Fruit fly (Drosophila melanogaster): ENCODE data around the gene aos.

The aos gene

DNA sequence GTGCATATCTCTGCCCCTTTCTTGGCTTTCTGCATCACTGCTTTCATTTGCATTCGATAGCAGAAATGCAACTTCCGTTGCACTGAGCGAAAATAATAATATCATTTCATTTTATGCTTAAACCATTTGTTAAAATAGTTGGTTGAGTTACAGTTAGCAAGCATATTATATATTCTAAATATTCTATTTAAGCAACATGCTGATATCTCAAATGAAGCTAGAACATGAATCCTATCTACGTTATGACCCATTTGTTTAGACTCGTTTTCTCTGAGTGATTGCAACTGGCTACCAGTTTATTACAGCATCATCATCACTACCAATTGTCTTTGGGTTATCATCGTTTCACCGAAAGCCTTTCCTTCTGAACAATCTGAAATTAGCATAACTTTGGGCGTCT, 40.8 kb downstream of the aos start:
- TF ChIP-seq pan (optimal IDR thresholded peaks at IDR 0.05) (no peak), h (GFP tag; optimal IDR thresholded peaks at IDR 0.05) (no peak), tai (GFP tag; optimal IDR thresholded peaks at IDR 0.05) (no peak), Abd-B (GFP tag; optimal IDR thresholded peaks at IDR 0.05) (no peak), jim (GFP tag; optimal IDR thresholded peaks at IDR 0.05) (no peak), woc (GFP tag; optimal IDR thresholded peaks at IDR 0.05) (no peak), foxo (GFP tag; optimal IDR thresholded peaks at IDR 0.05) (no peak), Hr83 (GFP tag; optimal IDR thresholded peaks at IDR 0.05; ENCODE audit: poor library complexity, severe bottlenecking) (no peak), Jra (GFP tag; optimal IDR thresholded peaks at IDR 0.05) (no peak), CrebA (GFP tag; optimal IDR thresholded peaks at IDR 0.05; ENCODE audit: borderline replicate concordance) (no peak)

DNA sequence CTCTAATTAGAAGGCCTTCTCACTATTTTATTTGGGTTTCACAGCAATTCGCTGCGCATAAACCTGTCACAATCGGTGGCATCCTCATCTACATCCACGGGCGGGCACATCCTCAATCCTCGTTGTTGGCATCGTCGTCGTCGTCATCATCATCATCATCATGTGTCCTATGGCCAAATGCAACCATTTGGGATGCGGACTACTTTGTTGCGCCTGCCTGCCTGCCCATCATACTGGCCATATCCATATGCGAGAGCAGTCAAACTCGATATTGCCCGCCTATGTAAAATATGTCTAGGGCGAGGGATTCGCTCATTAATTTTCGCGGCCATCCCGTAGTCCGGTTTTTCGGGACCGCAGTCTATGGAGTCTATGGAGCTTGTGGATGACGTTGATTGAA, 46.2 kb downstream of the aos start:
- TF ChIP-seq Mio (GFP tag; optimal IDR thresholded peaks at IDR 0.05) (no peak), ey (GFP tag; optimal IDR thresholded peaks at IDR 0.05) (no peak), Rel (GFP tag; optimal IDR thresholded peaks at IDR 0.05) (no peak), Rel (tag; optimal IDR thresholded peaks at IDR 0.05) (no peak), CG9705 (GFP tag; optimal IDR thresholded peaks at IDR 0.05) (no peak), rgr (GFP tag; optimal IDR thresholded peaks at IDR 0.05) (no peak), CrebA (GFP tag; optimal IDR thresholded peaks at IDR 0.05; ENCODE audit: borderline replicate concordance) (no peak), lola (GFP tag; optimal IDR thresholded peaks at IDR 0.05) (no peak), HLH106 (tag; optimal IDR thresholded peaks at IDR 0.05) (no peak), Jra (GFP tag; optimal IDR thresholded peaks at IDR 0.05) (no peak), foxo (GFP tag; optimal IDR thresholded peaks at IDR 0.05) (no peak), Hr83 (GFP tag; optimal IDR thresholded peaks at IDR 0.05; ENCODE audit: poor library complexity, severe bottlenecking) (no peak), dmrt93B (GFP tag; optimal IDR thresholded peaks at IDR 0.05) (no peak), Vsx2 (GFP tag; optimal IDR thresholded peaks at IDR 0.05; ENCODE audit: partially characterized antibody) (no peak), Dif (GFP tag; optimal IDR thresholded peaks at IDR 0.05; ENCODE audit: partially characterized antibody) (no peak), pan (optimal IDR thresholded peaks at IDR 0.05) (no peak), OdsH (GFP tag; optimal IDR thresholded peaks at IDR 0.05) (no peak), h (GFP tag; optimal IDR thresholded peaks at IDR 0.05) (no peak), Hr78 (GFP tag; optimal IDR thresholded peaks at IDR 0.05) (no peak), tai (GFP tag; optimal IDR thresholded peaks at IDR 0.05) (no peak), woc (GFP tag; optimal IDR thresholded peaks at IDR 0.05) (no peak)

DNA sequence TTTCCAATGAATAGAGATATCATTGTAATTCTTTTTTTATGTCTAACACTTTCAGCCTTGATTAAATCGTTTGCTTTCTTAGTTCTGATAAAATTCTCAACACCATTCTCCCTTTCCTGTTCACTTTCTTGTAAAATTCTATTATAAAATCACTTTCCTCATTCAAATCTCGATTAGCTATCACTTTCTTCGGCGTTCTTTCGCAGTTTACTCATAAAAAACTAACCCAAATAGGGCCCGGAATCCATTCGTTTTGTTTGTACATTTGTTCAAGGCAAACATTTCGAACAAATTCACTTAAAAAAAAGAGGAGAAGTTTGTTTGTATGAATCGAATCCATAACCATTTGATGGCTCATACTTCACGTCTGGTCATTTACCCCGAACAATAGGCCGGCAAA, 49.9 kb downstream of the aos start:
- no peak for TF ChIP-seq br (GFP tag; optimal IDR thresholded peaks at IDR 0.05)
- TF ChIP-seq Hnf4 (GFP tag; optimal IDR thresholded peaks at IDR 0.05): no peak
- TF ChIP-seq brk (GFP tag; optimal IDR thresholded peaks at IDR 0.05): no peak
- TF ChIP-seq CG32264 (GFP tag; optimal IDR thresholded peaks at IDR 0.05): no peak
- no peak for TF ChIP-seq rgr (GFP tag; optimal IDR thresholded peaks at IDR 0.05)
- no peak for TF ChIP-seq dmrt93B (GFP tag; optimal IDR thresholded peaks at IDR 0.05)
- TF ChIP-seq CrebA (GFP tag; optimal IDR thresholded peaks at IDR 0.05; ENCODE audit: borderline replicate concordance): no peak
- TF ChIP-seq ey (GFP tag; optimal IDR thresholded peaks at IDR 0.05): no peak
- no peak for TF ChIP-seq Dif (GFP tag; optimal IDR thresholded peaks at IDR 0.05; ENCODE audit: partially characterized antibody)
- TF ChIP-seq Sp1 (GFP tag; optimal IDR thresholded peaks at IDR 0.05): no peak
- TF ChIP-seq jim (GFP tag; optimal IDR thresholded peaks at IDR 0.05): no peak
- no peak for TF ChIP-seq fru (GFP tag; optimal IDR thresholded peaks at IDR 0.05)
- no peak for TF ChIP-seq N (GFP tag; optimal IDR thresholded peaks at IDR 0.05)
- no peak for TF ChIP-seq Rel (GFP tag; optimal IDR thresholded peaks at IDR 0.05)
- TF ChIP-seq Rel (tag; optimal IDR thresholded peaks at IDR 0.05): no peak
- TF ChIP-seq HLH106 (tag; optimal IDR thresholded peaks at IDR 0.05): no peak
- no peak for TF ChIP-seq GATAd (GFP tag; optimal IDR thresholded peaks at IDR 0.05)
- no peak for TF ChIP-seq h (GFP tag; optimal IDR thresholded peaks at IDR 0.05)
- TF ChIP-seq dsf (GFP tag; optimal IDR thresholded peaks at IDR 0.05; ENCODE audit: borderline replicate concordance): no peak
- no peak for TF ChIP-seq Vsx2 (GFP tag; optimal IDR thresholded peaks at IDR 0.05; ENCODE audit: partially characterized antibody)

DNA sequence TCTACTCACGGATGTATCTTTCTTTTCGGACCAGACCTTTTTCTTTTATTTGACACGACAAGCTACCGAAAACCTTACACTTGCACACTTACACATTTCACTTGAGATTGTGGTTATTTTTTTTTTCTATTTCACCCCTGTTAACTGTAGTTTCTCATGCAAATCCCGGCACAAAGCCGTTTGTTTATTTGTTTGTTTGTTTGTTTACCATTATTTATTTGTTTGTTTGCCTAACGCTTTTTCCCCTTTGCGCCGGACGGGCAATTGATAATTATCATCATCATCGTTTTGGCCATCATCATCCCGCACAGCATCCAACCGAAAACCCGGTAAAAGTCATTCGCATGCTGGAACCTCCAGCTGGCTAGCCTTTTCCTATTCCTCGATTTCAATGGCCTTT, 52.4 kb downstream of the aos start:
- TF ChIP-seq Hr83 (GFP tag; optimal IDR thresholded peaks at IDR 0.05; ENCODE audit: poor library complexity, severe bottlenecking) (no peak), Abd-B (GFP tag; optimal IDR thresholded peaks at IDR 0.05) (no peak), Rel (GFP tag; optimal IDR thresholded peaks at IDR 0.05) (no peak), Rel (tag; optimal IDR thresholded peaks at IDR 0.05) (no peak), Dif (GFP tag; optimal IDR thresholded peaks at IDR 0.05; ENCODE audit: partially characterized antibody) (no peak), rgr (GFP tag; optimal IDR thresholded peaks at IDR 0.05) (no peak), CrebA (GFP tag; optimal IDR thresholded peaks at IDR 0.05; ENCODE audit: borderline replicate concordance) (no peak), Sp1 (GFP tag; optimal IDR thresholded peaks at IDR 0.05) (no peak), woc (GFP tag; optimal IDR thresholded peaks at IDR 0.05) (no peak)
